Fruit fly (Drosophila melanogaster): ENCODE measurements around the gene CG43867.
A peak's percentile ranks its signal among the peaks of the same experiment; 100 is the strongest.

dm6 chrX:841038-841437 is 86.7 kb downstream of the CG43867 start:
- TF ChIP-seq CG33017 (tag; optimal IDR thresholded peaks at IDR 0.05) (no peak), toe (GFP tag; optimal IDR thresholded peaks at IDR 0.05) (no peak), tj (GFP tag; optimal IDR thresholded peaks at IDR 0.05) (no peak), bab1 (GFP tag; optimal IDR thresholded peaks at IDR 0.05) (no peak), cnc (optimal IDR thresholded peaks at IDR 0.05) (no peak), CG1620 (GFP tag; optimal IDR thresholded peaks at IDR 0.05) (no peak), cic (GFP tag; optimal IDR thresholded peaks at IDR 0.05) (no peak), CG7101 (tag; optimal IDR thresholded peaks at IDR 0.05) (no peak), CG14711 (tag; optimal IDR thresholded peaks at IDR 0.05) (no peak), CG11617 (GFP tag; optimal IDR thresholded peaks at IDR 0.05) (no peak), kay (GFP tag; ENCODE audit: borderline replicate concordance) (no peak), Hr96 (GFP tag; optimal IDR thresholded peaks at IDR 0.05) (no peak), Mnt (GFP tag; optimal IDR thresholded peaks at IDR 0.05) (peak; percentile 83)

Measured in whole organism, adult.